Worm (Caenorhabditis elegans) whole organism, early embryonic: ENCODE results near the gene Y69H2.10.
A peak's percentile ranks its signal among the peaks of the same experiment; 100 is the strongest.

ENCODE experiments used
- B0310.2 ChIP-seq: sonication (generic microtip); optimal IDR thresholded peaks from 2 replicates; lab custom pipeline; 2016; ENCODE audit warnings: mild to moderate bottlenecking, missing genetic modification characterization, missing compliant biosample characterization
- F13C5.2 ChIP-seq: sonication (generic microtip); optimal IDR thresholded peaks from 2 replicates; lab custom pipeline; 2017; ENCODE audit warnings: mild to moderate bottlenecking, missing genetic modification characterization, inconsistent platforms, missing compliant biosample characterization
- aly-1 ChIP-seq: sonication (generic microtip); optimal IDR thresholded peaks from 2 replicates; lab custom pipeline; 2016; ENCODE audit warnings: missing genetic modification characterization, missing compliant biosample characterization
- ama-1 ChIP-seq: fragments of 150-350 bp; optimal IDR thresholded peaks from 2 replicates; lab custom pipeline; 2014
- ceh-13 ChIP-seq: fragments of 200-800 bp; sonication (Bioruptor generic); optimal IDR thresholded peaks from 2 replicates; lab custom pipeline; 2018; ENCODE audit warnings: mild to moderate bottlenecking, missing genetic modification characterization, missing compliant biosample characterization
- ets-7 ChIP-seq: sonication (generic microtip); optimal IDR thresholded peaks from 2 replicates; lab custom pipeline; 2016; ENCODE audit warnings: missing genotype, missing genetic modification characterization, missing compliant biosample characterization
- flt-1 ChIP-seq: fragments of 200-800 bp; sonication (Bioruptor generic); IDR thresholded peaks from 2 replicates; pipeline ENCODE4 v1.3.6; 2022; ENCODE audit warnings: missing genetic modification characterization, missing compliant biosample characterization
- hmbx-1 ChIP-seq: sonication (generic microtip); optimal IDR thresholded peaks from 2 replicates; lab custom pipeline; 2016; ENCODE audit warnings: mild to moderate bottlenecking, missing genetic modification characterization, missing compliant biosample characterization
- hmg-4 ChIP-seq: fragments of 200-800 bp; sonication (Bioruptor generic); optimal IDR thresholded peaks from 2 replicates; lab custom pipeline; 2018; ENCODE audit warnings: mild to moderate bottlenecking, missing genetic modification characterization, missing compliant biosample characterization
- hnd-1 ChIP-seq: sonication (generic microtip); optimal IDR thresholded peaks from 2 replicates; lab custom pipeline; 2016; ENCODE audit warnings: missing genetic modification characterization, missing compliant biosample characterization
- pes-1 ChIP-seq: fragments of 200-800 bp; sonication (Bioruptor generic); IDR thresholded peaks from 2 replicates; pipeline ENCODE4 v1.3.6; 2022; ENCODE audit warnings: missing genetic modification reagents, missing genetic modification characterization, missing compliant biosample characterization
- sea-1 ChIP-seq: fragments of 200-800 bp; sonication (Bioruptor generic); conservative IDR thresholded peaks from 2 replicates; pipeline ENCODE4 v1.3.6; 2022; ENCODE audit warnings: missing genetic modification characterization, missing compliant biosample characterization

DNA sequence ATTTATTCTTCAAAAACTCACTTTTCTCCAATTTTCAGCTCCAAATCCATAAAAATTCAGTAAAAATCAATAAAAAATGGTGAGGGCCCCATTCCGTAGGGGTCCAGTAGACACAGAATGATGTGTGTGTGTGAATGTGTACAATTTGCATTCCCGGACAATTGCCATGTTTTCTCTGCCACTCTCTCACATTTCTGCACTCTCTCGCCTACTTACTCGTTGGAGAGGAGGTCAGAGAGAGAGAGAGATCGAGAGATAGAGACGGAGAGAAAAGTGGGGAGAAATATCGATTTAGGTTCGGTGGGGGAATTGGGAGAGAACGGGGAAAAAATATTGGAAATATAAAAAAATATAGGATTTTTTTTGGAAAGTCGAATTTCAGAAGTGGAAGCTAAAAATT, 53.5 kb downstream of the Y69H2.10 start:
- TF ChIP-seq ets-7 (no peak), ama-1 (no peak), hnd-1 (tag; lab: Kevin White, UChicago) (peak; percentile 45), B0310.2 (tag; lab: Kevin White, UChicago) (no peak), ceh-13 (GFP tag; lab: Kevin White, UChicago) (peak; percentile 72), aly-1 (tag; lab: Kevin White, UChicago) (no peak), flt-1 (peak; percentile 68; the same call in 1 of the 2 replicates), hmg-4 (GFP tag; lab: Kevin White, UChicago) (peak; percentile 23), pes-1 (GFP tag; lab: Robert Waterston, UW) (no peak), hmbx-1 (no peak), F13C5.2 (tag; lab: Kevin White, UChicago) (no peak), sea-1 (GFP tag; lab: Robert Waterston, UW) (no peak)
